Fruit fly (Drosophila melanogaster) whole organism, embryonic: ENCODE data around the gene Bruce.
A peak's percentile ranks its signal among the peaks of the same experiment; 100 is the strongest.

Experiments
- Adf1 ChIP-seq: fragments of 200-800 bp; sonication (Bioruptor generic); IDR thresholded peaks from 2 replicates; pipeline ENCODE4 v1.3.6; 2022; ENCODE audit warnings: missing biosample characterization, missing genetic modification characterization
- Bgb ChIP-seq: fragments of 200-800 bp; sonication (Bioruptor generic); IDR thresholded peaks from 2 replicates; pipeline ENCODE4 v1.3.6; 2022; ENCODE audit warnings: missing biosample characterization, missing genetic modification characterization; ENCODE audit not compliant: partially characterized antibody
- CG10147 ChIP-seq: fragments of 200-800 bp; sonication (Bioruptor generic); optimal IDR thresholded peaks from 2 replicates; lab custom pipeline; 2019; ENCODE audit warnings: missing biosample characterization, mild to moderate bottlenecking, missing genetic modification characterization, moderate library complexity
- CG10209 ChIP-seq: fragments of 200-800 bp; sonication (Bioruptor generic); optimal IDR thresholded peaks from 3 replicates; lab custom pipeline; 2017; ENCODE audit warnings: missing biosample characterization, mild to moderate bottlenecking, missing genetic modification characterization, missing genetic modification reagents
- CG11398 ChIP-seq: fragments of 200-800 bp; sonication (Bioruptor generic); optimal IDR thresholded peaks from 2 replicates; lab custom pipeline; 2016; ENCODE audit warnings: missing biosample characterization, missing genetic modification characterization
- CG13894 ChIP-seq: fragments of 200-800 bp; sonication (Bioruptor generic); optimal IDR thresholded peaks from 3 replicates; lab custom pipeline; 2018; ENCODE audit warnings: missing biosample characterization, mild to moderate bottlenecking, missing genetic modification characterization, moderate library complexity
- CG14667 ChIP-seq: fragments of 200-800 bp; sonication (Bioruptor generic); IDR thresholded peaks from 2 replicates; pipeline ENCODE4 v1.3.6; 2022; ENCODE audit warnings: missing biosample characterization, missing genetic modification characterization
- CG15479 ChIP-seq: fragments of 200-800 bp; sonication (Bioruptor generic); optimal IDR thresholded peaks from 3 replicates; lab custom pipeline; 2019; ENCODE audit warnings: missing biosample characterization, mild to moderate bottlenecking, missing genetic modification characterization, moderate library complexity
- CG16779 ChIP-seq: fragments of 200-800 bp; sonication (Bioruptor generic); IDR thresholded peaks from 2 replicates; pipeline ENCODE4 v1.3.6; 2022; ENCODE audit warnings: missing biosample characterization, missing genetic modification characterization
- CG2199 ChIP-seq: fragments of 200-800 bp; sonication (Bioruptor generic); IDR thresholded peaks from 3 replicates; pipeline ENCODE4 v1.3.6; 2022; ENCODE audit warnings: missing biosample characterization, missing genetic modification characterization
- CG30020 ChIP-seq: fragments of 200-800 bp; optimal IDR thresholded peaks from 2 replicates; lab custom pipeline; 2019; ENCODE audit warnings: missing biosample characterization, mild to moderate bottlenecking, missing genetic modification characterization, moderate library complexity
- CG30403 ChIP-seq: fragments of 200-800 bp; sonication (Bioruptor generic); optimal IDR thresholded peaks from 3 replicates; lab custom pipeline; 2016; ENCODE audit warnings: missing biosample characterization, missing genetic modification characterization
- CG30431 ChIP-seq: fragments of 200-800 bp; sonication (Bioruptor generic); optimal IDR thresholded peaks from 2 replicates; lab custom pipeline; 2017; ENCODE audit warnings: missing biosample characterization, missing genetic modification characterization
- CG31224 ChIP-seq: fragments of 200-800 bp; sonication (Bioruptor generic); IDR thresholded peaks from 2 replicates; pipeline ENCODE4 v1.3.6; 2022; ENCODE audit warnings: missing biosample characterization, missing genetic modification characterization
- CG4707 ChIP-seq: fragments of 200-800 bp; sonication (Bioruptor generic); optimal IDR thresholded peaks from 2 replicates; lab custom pipeline; 2018; ENCODE audit warnings: missing biosample characterization, mild to moderate bottlenecking, missing genetic modification characterization, moderate library complexity
- CG7963 ChIP-seq: fragments of 200-800 bp; sonication (Bioruptor generic); IDR thresholded peaks from 3 replicates; pipeline ENCODE4 v1.3.6; 2022; ENCODE audit warnings: missing biosample characterization, missing genetic modification characterization; ENCODE audit not compliant: partially characterized antibody
- CG8089 ChIP-seq: fragments of 200-800 bp; sonication (Bioruptor generic); optimal IDR thresholded peaks from 3 replicates; lab custom pipeline; 2016; ENCODE audit warnings: missing biosample characterization, missing genetic modification characterization
- CG8924 ChIP-seq: fragments of 200-800 bp; optimal IDR thresholded peaks from 3 replicates; lab custom pipeline; 2019; ENCODE audit warnings: missing biosample characterization, mild to moderate bottlenecking, missing genetic modification characterization, moderate library complexity
- CHES-1-like ChIP-seq: fragments of 200-800 bp; sonication (Bioruptor generic); optimal IDR thresholded peaks from 2 replicates; lab custom pipeline; 2016; ENCODE audit warnings: missing biosample characterization, missing genetic modification characterization
- Camta ChIP-seq: fragments of 200-800 bp; sonication (Bioruptor generic); optimal IDR thresholded peaks from 2 replicates; lab custom pipeline; 2016; ENCODE audit warnings: missing biosample characterization, missing genetic modification characterization
- CrebB ChIP-seq: fragments of 200-800 bp; sonication (Bioruptor generic); optimal IDR thresholded peaks from 3 replicates; lab custom pipeline; 2018; ENCODE audit warnings: missing biosample characterization, mild to moderate bottlenecking, missing genetic modification characterization
- Dp ChIP-seq: fragments of 200-800 bp; sonication (Bioruptor generic); optimal IDR thresholded peaks from 2 replicates; lab custom pipeline; 2018; ENCODE audit warnings: missing biosample characterization, mild to moderate bottlenecking, missing genetic modification characterization, moderate library complexity
- E2f2 ChIP-seq: fragments of 200-800 bp; sonication (Bioruptor generic); IDR thresholded peaks from 2 replicates; pipeline ENCODE4 v1.3.6; 2022; ENCODE audit warnings: missing biosample characterization, missing genetic modification characterization
- Fer3 ChIP-seq: fragments of 200-800 bp; sonication (Bioruptor generic); optimal IDR thresholded peaks from 2 replicates; lab custom pipeline; 2018; ENCODE audit warnings: missing biosample characterization, mild to moderate bottlenecking, missing genetic modification characterization, moderate library complexity
- Lpt ChIP-seq: fragments of >200 bp; optimal IDR thresholded peaks from 2 replicates; lab custom pipeline; 2018; ENCODE audit warnings: missing biosample characterization, missing genetic modification characterization
- Oli ChIP-seq: fragments of 200-800 bp; sonication (Bioruptor generic); optimal IDR thresholded peaks from 2 replicates; lab custom pipeline; 2018; ENCODE audit warnings: missing biosample characterization, mild to moderate bottlenecking, missing genetic modification characterization, moderate library complexity
- Ptx1 ChIP-seq: fragments of 200-800 bp; sonication (Bioruptor generic); IDR thresholded peaks from 2 replicates; pipeline ENCODE4 v1.3.6; 2022; ENCODE audit warnings: missing biosample characterization, missing genetic modification characterization
- Ravus ChIP-seq: fragments of 200-800 bp; sonication (Bioruptor generic); IDR thresholded peaks from 2 replicates; pipeline ENCODE4 v1.3.6; 2022; ENCODE audit warnings: missing biosample characterization, missing genetic modification characterization
- Trl ChIP-seq, 3 experiments: fragments of >200 bp in 2 of 3; fragments of 200-800 bp in 1 of 3; sonication (Bioruptor generic) in 1 of 3; optimal IDR thresholded peaks; 2 replicates in 1 of 3; 3 replicates in 2 of 3; lab custom pipeline; 2016 to 2017; ENCODE audit warnings: missing biosample characterization in 1 of 3, missing genetic modification characterization in 1 of 3
- ab ChIP-seq: fragments of 200-800 bp; sonication (Bioruptor generic); optimal IDR thresholded peaks from 2 replicates; lab custom pipeline; 2016; ENCODE audit warnings: missing biosample characterization, missing genetic modification characterization
- amos ChIP-seq: fragments of 200-800 bp; sonication (Bioruptor generic); IDR thresholded peaks from 2 replicates; pipeline ENCODE4 v1.3.6; 2022; ENCODE audit warnings: missing biosample characterization, missing genetic modification characterization; ENCODE audit not compliant: partially characterized antibody
- ase ChIP-seq: fragments of 200-800 bp; sonication (Bioruptor generic); IDR thresholded peaks from 3 replicates; pipeline ENCODE4 v1.3.6; 2022; ENCODE audit warnings: missing biosample characterization, missing genetic modification characterization
- ato ChIP-seq: fragments of 200-800 bp; sonication (Bioruptor generic); IDR thresholded peaks from 2 replicates; pipeline ENCODE4 v1.3.6; 2022; ENCODE audit warnings: missing biosample characterization, missing genetic modification characterization; ENCODE audit not compliant: partially characterized antibody
- az2 ChIP-seq: fragments of 200-800 bp; sonication (Bioruptor generic); optimal IDR thresholded peaks from 3 replicates; lab custom pipeline; 2016; ENCODE audit warnings: missing biosample characterization, missing genetic modification characterization
- ci ChIP-seq: fragments of 200-800 bp; sonication (Bioruptor generic); IDR thresholded peaks from 3 replicates; pipeline ENCODE4 v1.3.6; 2022; ENCODE audit warnings: missing biosample characterization, missing genetic modification characterization
- dan ChIP-seq: fragments of 200-800 bp; sonication (Bioruptor generic); IDR thresholded peaks from 2 replicates; pipeline ENCODE4 v1.3.6; 2022; ENCODE audit warnings: missing biosample characterization, missing genetic modification characterization
- fd3F ChIP-seq: fragments of 200-800 bp; sonication (Bioruptor generic); optimal IDR thresholded peaks from 2 replicates; lab custom pipeline; 2018; ENCODE audit warnings: missing biosample characterization, mild to moderate bottlenecking, missing genetic modification characterization, moderate library complexity
- fd96Cb ChIP-seq: fragments of 200-800 bp; sonication (Bioruptor generic); optimal IDR thresholded peaks from 2 replicates; lab custom pipeline; 2018; ENCODE audit warnings: missing biosample characterization, mild to moderate bottlenecking, missing genetic modification characterization, moderate library complexity
- gem ChIP-seq: fragments of 200-800 bp; sonication (Bioruptor generic); optimal IDR thresholded peaks from 2 replicates; lab custom pipeline; 2019; ENCODE audit warnings: missing biosample characterization, mild to moderate bottlenecking, missing genetic modification characterization, moderate library complexity
- grau ChIP-seq: fragments of 200-800 bp; optimal IDR thresholded peaks from 3 replicates; lab custom pipeline; 2019; ENCODE audit warnings: missing biosample characterization, mild to moderate bottlenecking, missing genetic modification characterization, moderate library complexity
- lbe ChIP-seq: fragments of 200-800 bp; sonication (Bioruptor generic); optimal IDR thresholded peaks from 2 replicates; lab custom pipeline; 2016; ENCODE audit warnings: missing biosample characterization, mild to moderate bottlenecking, missing genetic modification characterization
- lov ChIP-seq, 2 experiments: fragments of 200-800 bp in 1 of 2; fragments of >200 bp in 1 of 2; sonication (Bioruptor generic) in 1 of 2; IDR thresholded peaks in 1 of 2; optimal IDR thresholded peaks in 1 of 2; 2 replicates in 1 of 2; 3 replicates in 1 of 2; pipeline versions ENCODE4 v1.3.6 to Lab custom; 2017 to 2022; ENCODE audit warnings: missing biosample characterization in 1 of 2, missing genetic modification characterization in 1 of 2
- mirr ChIP-seq: fragments of 200-800 bp; sonication (Bioruptor generic); optimal IDR thresholded peaks from 3 replicates; lab custom pipeline; 2018; ENCODE audit warnings: missing biosample characterization, mild to moderate bottlenecking, missing genetic modification characterization
- pfk ChIP-seq: fragments of 200-800 bp; sonication (Bioruptor generic); optimal IDR thresholded peaks from 2 replicates; lab custom pipeline; 2018; ENCODE audit warnings: missing biosample characterization, mild to moderate bottlenecking, missing genetic modification characterization, moderate library complexity
- pum ChIP-seq: fragments of 200-800 bp; sonication (Bioruptor generic); optimal IDR thresholded peaks from 2 replicates; lab custom pipeline; 2016; ENCODE audit warnings: missing biosample characterization, missing genetic modification characterization
- sisA ChIP-seq: fragments of 200-800 bp; sonication (Bioruptor generic); IDR thresholded peaks from 2 replicates; pipeline ENCODE4 v1.3.6; 2022; ENCODE audit warnings: missing biosample characterization, missing genetic modification characterization
- ssp ChIP-seq: fragments of 200-800 bp; sonication (Bioruptor generic); IDR thresholded peaks from 2 replicates; pipeline ENCODE4 v1.3.6; 2022; ENCODE audit warnings: missing biosample characterization, missing genetic modification characterization
- stc ChIP-seq: fragments of 200-800 bp; sonication (Bioruptor generic); IDR thresholded peaks from 2 replicates; pipeline ENCODE4 v1.3.6; 2022; ENCODE audit warnings: missing biosample characterization, missing genetic modification characterization
- vvl ChIP-seq: fragments of 200-800 bp; sonication (Bioruptor generic); IDR thresholded peaks from 2 replicates; pipeline ENCODE4 v1.3.6; 2022; ENCODE audit warnings: missing biosample characterization, missing genetic modification characterization

Gene Bruce

DNA sequence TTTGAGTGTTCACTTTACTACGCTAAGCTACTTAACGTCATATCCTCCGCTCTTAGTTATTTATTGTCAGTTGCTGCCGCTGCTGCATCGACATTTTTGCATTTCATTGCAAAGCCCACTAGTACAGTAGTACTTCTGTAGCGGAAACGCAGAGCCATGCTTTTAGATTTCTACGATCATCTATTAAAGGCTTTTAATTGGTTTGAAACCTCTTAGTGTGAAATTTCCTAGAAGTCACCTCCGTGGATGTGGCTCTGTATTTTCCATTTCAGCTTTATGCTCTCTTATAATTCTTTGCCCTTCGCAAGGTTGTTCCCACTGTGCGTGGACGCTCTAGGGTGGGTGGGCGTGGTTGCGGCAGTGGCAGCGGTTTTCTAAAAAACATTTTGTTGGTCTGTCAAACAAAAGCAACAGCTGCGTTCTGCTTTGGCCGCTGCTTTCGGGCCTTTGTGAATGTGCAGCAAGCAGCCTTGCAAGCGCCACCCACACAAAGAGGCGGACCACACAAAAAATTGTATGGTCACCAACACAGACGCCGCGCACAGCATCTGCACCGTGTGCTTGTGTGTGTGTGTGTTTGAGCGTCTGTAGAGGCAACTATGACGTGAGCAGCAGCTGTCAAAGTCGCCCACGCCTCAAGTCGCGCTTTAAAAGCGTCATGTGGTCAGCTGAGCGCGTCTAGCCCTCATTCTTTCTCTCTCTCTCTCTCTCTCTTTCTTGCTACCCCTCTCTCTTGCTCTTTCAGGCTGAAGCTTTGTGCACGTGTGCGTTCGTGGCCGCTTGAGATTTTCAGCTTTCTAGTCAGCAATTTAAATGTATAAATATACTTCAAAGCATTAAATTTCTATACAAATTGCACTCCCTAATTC lies 64.3 kb downstream of the Bruce start (continued):
- no peak for TF ChIP-seq CG8924
- no peak for TF ChIP-seq lov (optimal IDR thresholded peaks at IDR 0.05; lab: Kevin White, UChicago)
- TF ChIP-seq lov (GFP tag; IDR thresholded peaks at IDR 0.05; lab: Robert Waterston, UW), result no peak
- TF ChIP-seq CG8089 (GFP tag; lab: Kevin White, UChicago), result no peak
- TF ChIP-seq ssp (GFP tag; lab: Robert Waterston, UW), result no peak
- no peak for TF ChIP-seq CG11398 (GFP tag; lab: Kevin White, UChicago)
- TF ChIP-seq stc (GFP tag; lab: Robert Waterston, UW), result no peak
- TF ChIP-seq CHES-1-like, result no peak
- no peak for TF ChIP-seq CG14667 (GFP tag; lab: Robert Waterston, UW)
- no peak for TF ChIP-seq CG7963 (GFP tag; lab: Robert Waterston, UW)
- TF ChIP-seq CrebB (tag; lab: Kevin White, UChicago), result no peak
- TF ChIP-seq Dp (GFP tag; lab: Kevin White, UChicago), result no peak
- no peak for TF ChIP-seq Ravus
- TF ChIP-seq CG13894 (tag; lab: Kevin White, UChicago), result no peak
- no peak for TF ChIP-seq Lpt (GFP tag; lab: Kevin White, UChicago)
- TF ChIP-seq Oli (tag; lab: Kevin White, UChicago), result peak; percentile 9
- TF ChIP-seq ci (GFP tag; lab: Robert Waterston, UW), result 0 out of 3 replicates have a peak, but pooled peaks have one; percentile 29
- no peak for TF ChIP-seq CG30403 (GFP tag; lab: Kevin White, UChicago)
- no peak for TF ChIP-seq CG2199 (GFP tag; lab: Robert Waterston, UW)
- no peak for TF ChIP-seq ase
- TF ChIP-seq pfk (GFP tag; lab: Kevin White, UChicago), result no peak
- TF ChIP-seq Adf1 (GFP tag; lab: Robert Waterston, UW), result no peak
- peak; percentile 39; the same call in 1 of the 2 replicates for TF ChIP-seq CG16779
- TF ChIP-seq fd96Cb (tag; lab: Kevin White, UChicago), result no peak
- TF ChIP-seq grau (tag; lab: Kevin White, UChicago), result peak; percentile 42
- no peak for TF ChIP-seq mirr (GFP tag; lab: Kevin White, UChicago)
- no peak for TF ChIP-seq CG10209 (GFP tag; lab: Kevin White, UChicago)
- no peak for TF ChIP-seq ato
- no peak for TF ChIP-seq az2 (GFP tag; lab: Kevin White, UChicago)
- TF ChIP-seq CG4707 (GFP tag; lab: Kevin White, UChicago), result peak; percentile 19
- no peak for TF ChIP-seq Ptx1 (GFP tag; lab: Robert Waterston, UW)
- no peak for TF ChIP-seq CG30020
- no peak for TF ChIP-seq Bgb (GFP tag; lab: Robert Waterston, UW)
- TF ChIP-seq lbe, result no peak
- TF ChIP-seq gem (tag; lab: Kevin White, UChicago), result peak; percentile 26
- TF ChIP-seq ab, result no peak
- TF ChIP-seq Camta, result no peak
- TF ChIP-seq Trl (optimal IDR thresholded peaks at IDR 0.05; lab: Kevin White, UChicago), result peak; percentile 41 to 53
- no peak for TF ChIP-seq Trl (GFP tag; optimal IDR thresholded peaks at IDR 0.05; lab: Kevin White, UChicago)

dm6 chr3R:10265552-10266137 lies 65.5 kb downstream of the Bruce start:
- peak; percentile 62 for TF ChIP-seq CG31224 (GFP tag; lab: Robert Waterston, UW)
- no peak for TF ChIP-seq CG30431
- TF ChIP-seq Oli (tag; lab: Kevin White, UChicago), result peak; percentile 47
- TF ChIP-seq pum (GFP tag; lab: Kevin White, UChicago), result peak; percentile 18
- peak; percentile 39; the same call in 1 of the 2 replicates for TF ChIP-seq E2f2 (GFP tag; lab: Robert Waterston, UW)
- peak; percentile 1 for TF ChIP-seq CG15479
- peak; percentile 31; the same call in 1 of the 2 replicates for TF ChIP-seq sisA (GFP tag; lab: Robert Waterston, UW)
- peak; percentile 58 for TF ChIP-seq vvl (GFP tag; lab: Robert Waterston, UW)
- no peak for TF ChIP-seq dan
- peak; percentile 44 for TF ChIP-seq Fer3 (tag; lab: Kevin White, UChicago)
- TF ChIP-seq CG10147 (GFP tag; lab: Kevin White, UChicago), result peak; percentile 47
- peak; percentile 56 for TF ChIP-seq fd3F (GFP tag; lab: Kevin White, UChicago)
- TF ChIP-seq amos, result no peak
